Fruit fly (Drosophila melanogaster) whole organism, embryonic: ENCODE data around the gene lbe.

Source experiments
- CG11093 ChIP-seq: fragments of 200-800 bp; sonication (Bioruptor generic); IDR thresholded peaks from 3 replicates; pipeline ENCODE4 v1.3.6; 2022; ENCODE audit warnings: missing biosample characterization, missing genetic modification characterization
- ase ChIP-seq: fragments of 200-800 bp; sonication (Bioruptor generic); IDR thresholded peaks from 3 replicates; pipeline ENCODE4 v1.3.6; 2022; ENCODE audit warnings: missing biosample characterization, missing genetic modification characterization
- org-1 ChIP-seq: fragments of 200-800 bp; sonication (Bioruptor generic); optimal IDR thresholded peaks from 2 replicates; lab custom pipeline; 2017; ENCODE audit warnings: missing biosample characterization, missing genetic modification characterization

DNA sequence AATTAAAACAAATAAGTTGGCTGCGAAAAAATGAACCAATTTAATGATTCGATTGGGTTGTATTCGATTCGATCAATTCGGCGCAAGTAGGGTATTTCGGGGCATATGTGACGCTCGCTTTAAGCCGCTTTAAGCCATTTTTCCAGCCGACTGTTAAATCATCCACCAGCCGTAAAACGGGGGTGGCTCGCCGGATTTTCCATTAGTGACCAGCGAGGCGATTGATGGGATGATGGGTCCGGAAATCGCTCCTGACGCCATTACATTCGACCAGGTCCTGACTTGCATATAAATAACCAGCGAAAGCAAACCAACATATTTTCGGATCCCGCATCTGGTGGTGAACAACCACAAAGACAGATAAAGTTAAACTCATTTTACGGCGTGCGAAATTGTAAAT, 23.9 kb upstream of the lbe start:
- TF ChIP-seq ase (GFP tag; lab: Robert Waterston, UW) (no peak), CG11093 (GFP tag; lab: Robert Waterston, UW) (no peak), org-1 (GFP tag; lab: Kevin White, UChicago) (no peak)
